Worm (Caenorhabditis elegans): ENCODE results near the gene cht-6.

Gene cht-6

DNA sequence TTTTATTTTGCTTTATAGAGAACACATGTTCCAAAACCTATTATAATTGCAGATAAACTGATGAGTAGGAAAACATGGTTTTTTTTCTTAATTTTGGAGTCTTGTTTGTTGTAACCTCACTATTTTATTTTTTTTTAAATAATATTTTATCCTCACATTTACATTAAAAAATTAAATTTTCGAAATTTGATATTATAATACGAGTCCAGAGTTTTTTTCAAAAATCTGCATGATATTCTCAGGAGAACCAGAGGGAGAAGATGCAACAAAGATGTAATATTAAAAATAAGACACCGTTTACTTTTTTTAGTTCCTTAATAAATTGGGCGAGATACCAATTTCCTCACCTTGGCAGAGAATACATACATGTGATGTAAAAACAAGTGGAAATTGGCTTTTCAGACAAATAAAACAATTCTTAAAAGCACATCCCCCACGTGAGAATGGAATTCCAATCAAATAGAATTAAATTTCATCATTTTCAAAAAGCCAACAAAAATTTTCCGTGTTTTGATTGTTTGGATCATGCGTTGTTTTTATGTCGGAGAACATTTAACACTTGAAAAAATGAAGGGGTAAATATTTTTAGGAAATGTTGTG is 29.0 kb upstream of the cht-6 start:
- TF ChIP-seq dpl-1 (GFP tag; optimal IDR thresholded peaks at IDR 0.05) (no peak), nhr-71 (tag; optimal IDR thresholded peaks at IDR 0.05) (no peak), tlp-1 (tag; optimal IDR thresholded peaks at IDR 0.05) (no peak), lin-39 (tag; optimal IDR thresholded peaks at IDR 0.05) (no peak), sox-4 (tag; optimal IDR thresholded peaks at IDR 0.05) (no peak), lin-14 (GFP tag; optimal IDR thresholded peaks at IDR 0.05) (no peak), pag-3 (tag; optimal IDR thresholded peaks at IDR 0.05; ENCODE audit: borderline replicate concordance, insufficient read depth) (no peak), nhr-84 (tag; optimal IDR thresholded peaks at IDR 0.05) (no peak), egl-27 (tag; optimal IDR thresholded peaks at IDR 0.05) (no peak), unc-62 (GFP tag; optimal IDR thresholded peaks at IDR 0.05) (no peak)

DNA sequence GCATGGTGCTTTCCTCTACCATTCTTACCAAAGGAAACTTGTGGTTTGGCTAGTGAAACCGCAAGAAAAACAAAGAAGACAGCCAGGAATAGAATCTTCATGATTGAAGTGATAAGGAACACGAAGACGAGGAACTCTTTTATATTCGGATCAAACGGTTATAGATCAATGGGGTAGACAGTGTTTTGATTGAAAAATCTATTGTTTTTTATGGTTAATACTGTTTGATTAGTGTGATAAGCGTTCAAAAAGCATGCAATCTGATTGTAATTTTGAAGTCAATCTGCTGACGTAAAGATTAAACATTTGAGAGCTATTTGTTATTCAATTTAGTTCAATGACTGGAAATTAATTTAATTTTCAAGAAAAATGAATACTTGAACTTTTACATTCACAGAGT is 25.2 kb upstream of the cht-6 start, which contains the start of gene F57F4.2:
Gene F57F4.2 (minus strand): TSS at position 101 of the 400 bp plus-strand sequence.
- no peak for TF ChIP-seq dpl-1 (GFP tag; optimal IDR thresholded peaks at IDR 0.05)
- TF ChIP-seq zag-1 (tag; optimal IDR thresholded peaks at IDR 0.05), result no peak
- no peak for TF ChIP-seq irx-1 (tag; optimal IDR thresholded peaks at IDR 0.05)
- TF ChIP-seq C34B4.2 (tag; optimal IDR thresholded peaks at IDR 0.05), result no peak
- TF ChIP-seq snu-23 (GFP tag; optimal IDR thresholded peaks at IDR 0.05), result no peak
- no peak for TF ChIP-seq ceh-90 (tag; optimal IDR thresholded peaks at IDR 0.05)
- TF ChIP-seq aha-1 (tag; optimal IDR thresholded peaks at IDR 0.05), result no peak
- no peak for TF ChIP-seq sup-37 (GFP tag; optimal IDR thresholded peaks at IDR 0.05)
- no peak for TF ChIP-seq lir-3 (tag; optimal IDR thresholded peaks at IDR 0.05; ENCODE audit: poor library complexity)
- no peak for TF ChIP-seq hpl-2 (GFP tag; optimal IDR thresholded peaks at IDR 0.05)
- TF ChIP-seq unc-62 (GFP tag; optimal IDR thresholded peaks at IDR 0.05), result no peak
- no peak for TF ChIP-seq jun-1 (tag; optimal IDR thresholded peaks at IDR 0.05)
- no peak for TF ChIP-seq ceh-63 (GFP tag; optimal IDR thresholded peaks at IDR 0.05)
- no peak for TF ChIP-seq nhr-77 (tag; optimal IDR thresholded peaks at IDR 0.05)
- no peak for TF ChIP-seq nhr-84 (tag; optimal IDR thresholded peaks at IDR 0.05)
- no peak for TF ChIP-seq unc-98 (GFP tag; IDR thresholded peaks at IDR 0.05)
- TF ChIP-seq sox-4 (tag; optimal IDR thresholded peaks at IDR 0.05), result no peak
- no peak for TF ChIP-seq fos-1 (tag; optimal IDR thresholded peaks at IDR 0.05)
- TF ChIP-seq tlp-1 (tag; optimal IDR thresholded peaks at IDR 0.05), result no peak

DNA sequence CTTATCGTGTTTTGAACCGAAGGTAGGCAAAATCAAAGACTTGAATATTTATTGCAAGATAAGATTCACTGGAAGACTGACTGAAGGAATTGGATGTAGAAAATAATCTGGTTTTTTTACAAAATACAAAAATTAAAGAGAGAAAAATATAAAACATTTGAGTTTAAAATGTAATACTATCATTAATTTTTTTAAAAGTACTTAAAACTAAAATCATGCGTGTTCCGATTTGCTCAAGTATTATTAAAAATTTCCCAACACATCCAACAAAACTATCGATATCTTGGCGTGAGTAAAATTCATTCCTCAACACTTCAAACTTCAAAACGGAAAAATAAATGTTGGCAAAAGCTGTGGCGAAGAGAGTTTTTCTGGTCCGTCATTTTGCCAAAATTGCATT is 24.6 kb upstream of the cht-6 start, which contains the start of gene F57F4.1:
Gene F57F4.1 (plus strand): TSS at position 301 of the 400 bp plus-strand sequence.
- TF ChIP-seq hpl-2 (GFP tag; optimal IDR thresholded peaks at IDR 0.05), result no peak
- TF ChIP-seq pag-3 (tag; optimal IDR thresholded peaks at IDR 0.05; ENCODE audit: borderline replicate concordance, insufficient read depth), result no peak
- TF ChIP-seq sup-37 (GFP tag; optimal IDR thresholded peaks at IDR 0.05), result no peak
- TF ChIP-seq Y116A8C.19 (tag; optimal IDR thresholded peaks at IDR 0.05; ENCODE audit: borderline replicate concordance), result no peak
- TF ChIP-seq jun-1 (tag; optimal IDR thresholded peaks at IDR 0.05), result no peak
- no peak for TF ChIP-seq efl-3 (GFP tag; optimal IDR thresholded peaks at IDR 0.05)
- no peak for TF ChIP-seq fos-1 (tag; optimal IDR thresholded peaks at IDR 0.05)
- TF ChIP-seq blmp-1 (tag; optimal IDR thresholded peaks at IDR 0.05), result no peak
- no peak for TF ChIP-seq nhr-76 (tag; optimal IDR thresholded peaks at IDR 0.05)
- no peak for TF ChIP-seq nhr-237 (tag; optimal IDR thresholded peaks at IDR 0.05)

DNA sequence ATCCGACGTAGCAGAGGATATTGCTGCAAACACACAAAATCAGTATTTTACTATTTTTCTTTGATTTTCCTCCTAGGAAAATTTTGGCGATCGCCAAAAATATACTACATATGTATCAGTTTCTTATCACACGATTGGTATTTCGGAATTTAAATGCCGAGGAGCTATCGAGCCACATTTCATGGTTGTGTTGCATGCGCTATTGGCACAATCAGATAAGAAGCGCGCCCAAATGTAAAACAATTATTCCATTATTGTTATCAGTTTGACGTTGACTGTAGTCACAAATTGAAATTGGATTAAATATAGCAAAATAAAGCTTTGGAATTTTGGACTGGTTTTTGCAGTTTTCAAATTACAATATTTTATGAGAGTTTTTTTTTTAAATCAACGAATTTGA is 15.9 kb upstream of the cht-6 start:
- TF ChIP-seq lin-14 (GFP tag; optimal IDR thresholded peaks at IDR 0.05), result peak; percentile 10
- no peak for TF ChIP-seq C04F5.9 (tag; optimal IDR thresholded peaks at IDR 0.05)
- TF ChIP-seq elt-2 (tag; optimal IDR thresholded peaks at IDR 0.05), result peak; percentile 88

DNA sequence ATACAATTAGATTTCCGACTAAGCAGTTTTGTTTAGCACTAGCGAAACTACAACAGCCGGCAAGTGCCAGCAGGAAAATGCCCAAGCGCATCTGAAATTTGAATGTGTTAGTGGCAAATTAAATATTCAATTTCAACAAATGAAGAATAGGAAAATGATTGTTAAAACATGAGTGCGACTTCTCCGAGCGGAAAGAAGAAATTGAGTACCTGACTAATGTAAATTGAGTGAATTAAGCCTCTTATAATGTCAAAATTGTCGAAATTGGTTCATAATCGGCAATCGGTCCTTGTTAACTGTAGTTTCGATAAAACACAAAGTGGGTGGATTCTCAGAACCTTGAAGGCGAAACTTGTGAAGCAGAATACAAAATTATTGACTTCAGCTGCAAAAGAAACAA is 15.0 kb upstream of the cht-6 start, which contains the start of gene gfi-1:
Gene gfi-1 (minus strand): TSS at position 101 of the 400 bp plus-strand sequence.
- TF ChIP-seq hlh-17 (GFP tag; optimal IDR thresholded peaks at IDR 0.05; ENCODE audit: borderline replicate concordance), result no peak
- no peak for TF ChIP-seq sox-4 (tag; optimal IDR thresholded peaks at IDR 0.05)
- TF ChIP-seq zip-4 (GFP tag; optimal IDR thresholded peaks at IDR 0.05), result no peak
- no peak for TF ChIP-seq unc-98 (GFP tag; IDR thresholded peaks at IDR 0.05)
- no peak for TF ChIP-seq nhr-77 (tag; optimal IDR thresholded peaks at IDR 0.05)
